Fruit fly (Drosophila melanogaster): ENCODE measurements around the gene bond.

The bond gene

dm6 chr3R:22528264-22529158 lies 22.0 kb upstream of the bond start, which contains the start of gene CG5346 (continued):
- TF ChIP-seq hbn (GFP tag; IDR thresholded peaks at IDR 0.05; ENCODE audit: partially characterized antibody), result peak; percentile 84
- no peak for TF ChIP-seq esg (GFP tag; conservative IDR thresholded peaks at IDR 0.05)
- peak; percentile 61 for TF ChIP-seq CG12659 (GFP tag; optimal IDR thresholded peaks at IDR 0.05)
- no peak for TF ChIP-seq cg (GFP tag; optimal IDR thresholded peaks at IDR 0.05)
- peak; percentile 67 for TF ChIP-seq stwl (tag; optimal IDR thresholded peaks at IDR 0.05)
- TF ChIP-seq ase (GFP tag; IDR thresholded peaks at IDR 0.05), result no peak
- TF ChIP-seq Sry-δ (GFP tag; optimal IDR thresholded peaks at IDR 0.05), result peak; percentile 60
- TF ChIP-seq caup (GFP tag; optimal IDR thresholded peaks at IDR 0.05; ENCODE audit: severe bottlenecking), result no peak
- TF ChIP-seq emc (GFP tag; optimal IDR thresholded peaks at IDR 0.05), result no peak
- TF ChIP-seq CG4854 (GFP tag; optimal IDR thresholded peaks at IDR 0.05), result no peak
- no peak for TF ChIP-seq CG12236 (GFP tag; optimal IDR thresholded peaks at IDR 0.05)
- no peak for TF ChIP-seq CG2678 (tag; optimal IDR thresholded peaks at IDR 0.05)
- TF ChIP-seq Dp (GFP tag; optimal IDR thresholded peaks at IDR 0.05), result peak; percentile 61
- TF ChIP-seq luna (GFP tag; optimal IDR thresholded peaks at IDR 0.05), result no peak
- no peak for TF ChIP-seq Optix (GFP tag; IDR thresholded peaks at IDR 0.05)
- TF ChIP-seq rib (GFP tag; IDR thresholded peaks at IDR 0.05), result peak; percentile 61
- no peak for TF ChIP-seq CHES-1-like (GFP tag; optimal IDR thresholded peaks at IDR 0.05)
- no peak for TF ChIP-seq toy (GFP tag; IDR thresholded peaks at IDR 0.05)
- no peak for TF ChIP-seq crp (GFP tag; optimal IDR thresholded peaks at IDR 0.05)
- peak; percentile 87 for TF ChIP-seq CG13287 (GFP tag; IDR thresholded peaks at IDR 0.05; ENCODE audit: partially characterized antibody)
- TF ChIP-seq Scr (GFP tag; IDR thresholded peaks at IDR 0.05; ENCODE audit: partially characterized antibody), result peak; percentile 84
- TF ChIP-seq tap (tag; optimal IDR thresholded peaks at IDR 0.05), result no peak
- TF ChIP-seq pum (GFP tag; optimal IDR thresholded peaks at IDR 0.05), result no peak
- TF ChIP-seq Fer2 (tag; optimal IDR thresholded peaks at IDR 0.05), result no peak
- TF ChIP-seq Atf-2 (GFP tag; optimal IDR thresholded peaks at IDR 0.05), result no peak
- TF ChIP-seq cwo (GFP tag; optimal IDR thresholded peaks at IDR 0.05), result no peak
- peak; percentile 28 for TF ChIP-seq gro (GFP tag; optimal IDR thresholded peaks at IDR 0.05)
- no peak for TF ChIP-seq wor (GFP tag; IDR thresholded peaks at IDR 0.05)
- TF ChIP-seq gce (GFP tag; IDR thresholded peaks at IDR 0.05), result no peak
- TF ChIP-seq CG10209 (GFP tag; optimal IDR thresholded peaks at IDR 0.05), result no peak
- TF ChIP-seq CG2199 (GFP tag; IDR thresholded peaks at IDR 0.05), result peak; percentile 59; the same call in 1 of the 3 replicates
- TF ChIP-seq Ptx1 (GFP tag; IDR thresholded peaks at IDR 0.05), result no peak
- TF ChIP-seq CG14710 (tag; optimal IDR thresholded peaks at IDR 0.05), result peak; percentile 16
- TF ChIP-seq Dref (GFP tag; IDR thresholded peaks at IDR 0.05), result peak; percentile 91
- peak; percentile 88 for TF ChIP-seq HLH4C (GFP tag; IDR thresholded peaks at IDR 0.05; ENCODE audit: partially characterized antibody)
- TF ChIP-seq zen (tag; optimal IDR thresholded peaks at IDR 0.05), result peak; percentile 9
- TF ChIP-seq Neu2 (GFP tag; optimal IDR thresholded peaks at IDR 0.05; ENCODE audit: borderline replicate concordance), result no peak
- TF ChIP-seq bbx (GFP tag; IDR thresholded peaks at IDR 0.05; ENCODE audit: partially characterized antibody), result peak; percentile 91
- TF ChIP-seq jumu (GFP tag; optimal IDR thresholded peaks at IDR 0.05), result no peak
- TF ChIP-seq hb (GFP tag; IDR thresholded peaks at IDR 0.05; ENCODE audit: partially characterized antibody), result peak; percentile 84
- TF ChIP-seq CG31441 (GFP tag; IDR thresholded peaks at IDR 0.05), result 0 out of 2 replicates have a peak, but pooled peaks have one; percentile 37
- TF ChIP-seq lilli (GFP tag; optimal IDR thresholded peaks at IDR 0.05), result peak; percentile 6
- peak; percentile 4 for TF ChIP-seq Lhr (GFP tag; optimal IDR thresholded peaks at IDR 0.05)
- TF ChIP-seq inv (GFP tag; IDR thresholded peaks at IDR 0.05; ENCODE audit: partially characterized antibody), result peak; percentile 78
- no peak for TF ChIP-seq fd96Cb (tag; optimal IDR thresholded peaks at IDR 0.05)
- no peak for TF ChIP-seq dan (GFP tag; IDR thresholded peaks at IDR 0.05)
- peak; percentile 49 for TF ChIP-seq CG32772 (GFP tag; IDR thresholded peaks at IDR 0.05)
- TF ChIP-seq CG17385 (GFP tag; optimal IDR thresholded peaks at IDR 0.05), result no peak

All from whole organism, embryonic.